Comparison of ENCODE assay signal across 3 fruit fly cellular contexts in the genomic region with DNA sequence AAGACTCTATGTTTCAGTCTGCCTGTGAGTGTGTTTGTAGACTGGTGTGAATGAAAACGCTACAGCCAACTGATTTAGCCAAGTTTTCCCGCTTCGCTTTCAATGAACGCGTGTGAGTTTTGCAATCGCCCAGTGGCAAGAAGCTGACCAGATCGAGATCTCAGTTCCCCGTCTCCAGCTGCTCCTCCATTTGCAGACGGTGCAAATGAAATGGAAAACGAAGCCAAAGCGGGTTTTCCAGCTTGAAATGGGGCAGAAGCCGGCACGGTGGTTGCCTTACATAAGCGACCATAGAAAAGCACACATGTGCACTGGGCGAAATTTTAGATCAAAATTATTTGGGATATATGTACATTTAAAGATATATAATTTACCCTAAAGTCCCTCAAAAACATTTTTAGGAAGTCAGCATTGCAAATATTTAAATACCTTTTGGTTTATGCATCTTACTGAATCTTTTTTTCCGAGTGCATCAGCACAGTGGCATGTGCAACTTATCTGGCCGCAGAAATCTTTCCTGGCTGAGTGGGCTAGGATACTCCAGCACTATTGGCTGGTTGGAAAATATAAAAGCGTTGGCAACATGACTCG.
TF ChIP-seq lines count a peak whose summit lies in the region.

Gene CG43059, minus strand, starts transcription at position 51 of the 591 bp plus-strand sequence.

- no peak for TF ChIP-seq CTCF in whole organism, embryonic (GFP tag; optimal IDR thresholded peaks at IDR 0.05; lab: Kevin White, UChicago)

TF ChIP-seq in whole organism, embryonic, 481 proteins besides CTCF, POLR2A, EP300 and RAD21 (continues in another document):
- TF ChIP-seq cad (GFP tag; optimal IDR thresholded peaks at IDR 0.05; lab: Kevin White, UChicago), result no peak
- peak; percentile 35 for TF ChIP-seq CG11504 (tag; optimal IDR thresholded peaks at IDR 0.05; lab: Kevin White, UChicago)
- peak; percentile 22; the same call in 1 of the 3 replicates for TF ChIP-seq C15 (GFP tag; IDR thresholded peaks at IDR 0.05; lab: Robert Waterston, UW)
- no peak for TF ChIP-seq HmgD (GFP tag; optimal IDR thresholded peaks at IDR 0.05; lab: Kevin White, UChicago)
- TF ChIP-seq dmrt99B (tag; optimal IDR thresholded peaks at IDR 0.05; lab: Kevin White, UChicago), result peak; percentile 8
- peak; percentile 1 for TF ChIP-seq CG2712 (tag; optimal IDR thresholded peaks at IDR 0.05; lab: Kevin White, UChicago)
- TF ChIP-seq gem (tag; optimal IDR thresholded peaks at IDR 0.05; lab: Kevin White, UChicago), result peak; percentile 22
- TF ChIP-seq CG1602 (GFP tag; optimal IDR thresholded peaks at IDR 0.05; lab: Kevin White, UChicago), result no peak
- TF ChIP-seq Lhr (GFP tag; optimal IDR thresholded peaks at IDR 0.05; lab: Kevin White, UChicago), result no peak
- TF ChIP-seq row (GFP tag; IDR thresholded peaks at IDR 0.05; lab: Robert Waterston, UW), result 0 out of 3 replicates have a peak, but pooled peaks have one; percentile 9
- TF ChIP-seq CG1603 (tag; optimal IDR thresholded peaks at IDR 0.05; lab: Kevin White, UChicago), result peak; percentile 28
- 0 out of 2 replicates have a peak, but pooled peaks have one; percentile 25 for TF ChIP-seq Ada2b (GFP tag; IDR thresholded peaks at IDR 0.05; lab: Robert Waterston, UW)
- TF ChIP-seq bsh (GFP tag; optimal IDR thresholded peaks at IDR 0.05; lab: Kevin White, UChicago), result peak in 1 of 2 experiments; percentile 5
- peak; percentile 92 for TF ChIP-seq Drgx (GFP tag; IDR thresholded peaks at IDR 0.05; lab: Robert Waterston, UW)
- peak; percentile 38 for TF ChIP-seq Ets65A (GFP tag; lab: Kevin White, UChicago)
- no peak for TF ChIP-seq prd (optimal IDR thresholded peaks at IDR 0.05; lab: Kevin White, UChicago)
- TF ChIP-seq prd (GFP tag; IDR thresholded peaks at IDR 0.05; lab: Robert Waterston, UW), result peak; percentile 29; the same call in 1 of the 3 replicates
- TF ChIP-seq Xrp1 (GFP tag; IDR thresholded peaks at IDR 0.05; lab: Robert Waterston, UW), result peak; percentile 20; the same call in 1 of the 2 replicates
- TF ChIP-seq Dbx (GFP tag; IDR thresholded peaks at IDR 0.05; lab: Robert Waterston, UW), result no peak
- 0 out of 2 replicates have a peak, but pooled peaks have one; percentile 15 for TF ChIP-seq E2f1 (GFP tag; IDR thresholded peaks at IDR 0.05; lab: Robert Waterston, UW)
- TF ChIP-seq Med (GFP tag; lab: Kevin White, UChicago), result peak; percentile 53
- peak in 1 of 2 experiments; percentile 28 for TF ChIP-seq Hr51 (GFP tag; optimal IDR thresholded peaks at IDR 0.05; lab: Kevin White, UChicago)
- peak; percentile 1 for TF ChIP-seq CG17359 (tag; optimal IDR thresholded peaks at IDR 0.05; lab: Kevin White, UChicago)
- peak; percentile 34 for TF ChIP-seq Sox102F (GFP tag; optimal IDR thresholded peaks at IDR 0.05; lab: Kevin White, UChicago)
- 0 out of 3 replicates have a peak, but pooled peaks have one; percentile 19 for TF ChIP-seq ase (GFP tag; IDR thresholded peaks at IDR 0.05; lab: Robert Waterston, UW)
- TF ChIP-seq Blimp-1 (GFP tag; optimal IDR thresholded peaks at IDR 0.05; lab: Kevin White, UChicago), result peak; percentile 32
- TF ChIP-seq ro (GFP tag; IDR thresholded peaks at IDR 0.05; lab: Robert Waterston, UW), result no peak

TF ChIP-seq in whole organism, prepupa, 60 proteins besides CTCF, POLR2A, EP300 and RAD21 (continues in another document):
- TF ChIP-seq vri (GFP tag; optimal IDR thresholded peaks at IDR 0.05; lab: Kevin White, UChicago), result no peak
- peak; percentile 87 for TF ChIP-seq CG6163 (GFP tag; IDR thresholded peaks at IDR 0.05; lab: Robert Waterston, UW)
- peak; percentile 92 for TF ChIP-seq CG8119 (GFP tag; IDR thresholded peaks at IDR 0.05; lab: Robert Waterston, UW)
- TF ChIP-seq svp (GFP tag; lab: Kevin White, UChicago), result peak; percentile 30
- TF ChIP-seq Hr4 (GFP tag; optimal IDR thresholded peaks at IDR 0.05; lab: Kevin White, UChicago), result peak; percentile 82
- peak in 1 of 2 experiments; percentile 34 for TF ChIP-seq salr (GFP tag; optimal IDR thresholded peaks at IDR 0.05; lab: Kevin White, UChicago)
- peak; percentile 78 for TF ChIP-seq CG11294 (GFP tag; IDR thresholded peaks at IDR 0.05; lab: Robert Waterston, UW)
- TF ChIP-seq Lpt (GFP tag; optimal IDR thresholded peaks at IDR 0.05; lab: Kevin White, UChicago), result peak; percentile 71
- peak; percentile 38 for TF ChIP-seq acj6 (GFP tag; optimal IDR thresholded peaks at IDR 0.05; lab: Kevin White, UChicago)
- TF ChIP-seq Gug (GFP tag; IDR thresholded peaks at IDR 0.05; lab: Robert Waterston, UW), result peak; percentile 78
- peak; percentile 50 for TF ChIP-seq OdsH (GFP tag; optimal IDR thresholded peaks at IDR 0.05; lab: Kevin White, UChicago)
- peak; percentile 64 for TF ChIP-seq achi (GFP tag; optimal IDR thresholded peaks at IDR 0.05; lab: Kevin White, UChicago)
- TF ChIP-seq CG4318 (GFP tag; optimal IDR thresholded peaks at IDR 0.05; lab: Kevin White, UChicago), result peak; percentile 65
- TF ChIP-seq net (GFP tag; optimal IDR thresholded peaks at IDR 0.05; lab: Kevin White, UChicago), result peak; percentile 45
- TF ChIP-seq Sox15 (GFP tag; optimal IDR thresholded peaks at IDR 0.05; lab: Kevin White, UChicago), result no peak
- TF ChIP-seq CG16779 (tag; optimal IDR thresholded peaks at IDR 0.05; lab: Kevin White, UChicago), result peak; percentile 11
- peak; percentile 32 for TF ChIP-seq Eip75B (GFP tag; optimal IDR thresholded peaks at IDR 0.05; lab: Kevin White, UChicago)
- no peak for TF ChIP-seq CG6792 (GFP tag; optimal IDR thresholded peaks at IDR 0.05; lab: Kevin White, UChicago)
- TF ChIP-seq eg (GFP tag; IDR thresholded peaks at IDR 0.05; lab: Robert Waterston, UW), result peak; percentile 93
- TF ChIP-seq Eip78C (GFP tag; lab: Kevin White, UChicago), result peak; percentile 68
- TF ChIP-seq Sox14 (GFP tag; optimal IDR thresholded peaks at IDR 0.05; lab: Kevin White, UChicago), result peak; percentile 27
- TF ChIP-seq CG34406 (GFP tag; optimal IDR thresholded peaks at IDR 0.05; lab: Kevin White, UChicago), result no peak
- TF ChIP-seq CG3919 (GFP tag; optimal IDR thresholded peaks at IDR 0.05; lab: Kevin White, UChicago), result peak; percentile 36
- TF ChIP-seq dac (GFP tag; optimal IDR thresholded peaks at IDR 0.05; lab: Kevin White, UChicago), result peak; percentile 54
- peak; percentile 52 for TF ChIP-seq CG10631 (GFP tag; optimal IDR thresholded peaks at IDR 0.05; lab: Kevin White, UChicago)
- peak; percentile 88 for TF ChIP-seq CG32006 (GFP tag; optimal IDR thresholded peaks at IDR 0.05; lab: Kevin White, UChicago)
- no peak for TF ChIP-seq CG9139 (GFP tag; optimal IDR thresholded peaks at IDR 0.05; lab: Kevin White, UChicago)
- TF ChIP-seq CG15336 (GFP tag; IDR thresholded peaks at IDR 0.05; lab: Robert Waterston, UW), result peak; percentile 94
- TF ChIP-seq dsx (GFP tag; optimal IDR thresholded peaks at IDR 0.05; lab: Kevin White, UChicago; ENCODE audit: poor library complexity, severe bottlenecking), result no peak
- peak; percentile 52 for TF ChIP-seq pdm3 (GFP tag; optimal IDR thresholded peaks at IDR 0.05; lab: Kevin White, UChicago)

TF ChIP-seq in whole organism, pupa, 21 proteins besides CTCF, POLR2A, EP300 and RAD21:
- TF ChIP-seq CG15710 (tag; optimal IDR thresholded peaks at IDR 0.05; lab: Kevin White, UChicago) (no peak), CG14655 (GFP tag; optimal IDR thresholded peaks at IDR 0.05; lab: Kevin White, UChicago) (peak; percentile 82), CG12605 (GFP tag; IDR thresholded peaks at IDR 0.05; lab: Robert Waterston, UW) (peak; percentile 82), CG13204 (GFP tag; optimal IDR thresholded peaks at IDR 0.05; lab: Kevin White, UChicago) (no peak), D1 (tag; optimal IDR thresholded peaks at IDR 0.05; lab: Kevin White, UChicago) (no peak), EcR (GFP tag; optimal IDR thresholded peaks at IDR 0.05; lab: Kevin White, UChicago) (no peak), CG9948 (tag; optimal IDR thresholded peaks at IDR 0.05; lab: Kevin White, UChicago) (no peak), CG10348 (GFP tag; IDR thresholded peaks at IDR 0.05; lab: Robert Waterston, UW) (peak; percentile 56; the same call in 1 of the 2 replicates), CG34367 (tag; optimal IDR thresholded peaks at IDR 0.05; lab: Kevin White, UChicago) (no peak), CG8301 (tag; optimal IDR thresholded peaks at IDR 0.05; lab: Kevin White, UChicago) (peak; percentile 88), Snoo (tag; optimal IDR thresholded peaks at IDR 0.05; lab: Kevin White, UChicago) (no peak), rn (GFP tag; IDR thresholded peaks at IDR 0.05; lab: Robert Waterston, UW) (peak; percentile 82), CG32121 (GFP tag; IDR thresholded peaks at IDR 0.05; lab: Robert Waterston, UW) (peak; percentile 93), CG8159 (tag; optimal IDR thresholded peaks at IDR 0.05; lab: Kevin White, UChicago) (no peak), gl (tag; optimal IDR thresholded peaks at IDR 0.05; lab: Kevin White, UChicago) (no peak), Ets98B (GFP tag; IDR thresholded peaks at IDR 0.05; lab: Robert Waterston, UW) (peak; percentile 92), CG17806 (tag; optimal IDR thresholded peaks at IDR 0.05; lab: Kevin White, UChicago) (no peak), Pif1B (GFP tag; optimal IDR thresholded peaks at IDR 0.05; lab: Kevin White, UChicago) (no peak), fd96Ca (GFP tag; IDR thresholded peaks at IDR 0.05; lab: Robert Waterston, UW) (peak; percentile 87), CG4496 (GFP tag; IDR thresholded peaks at IDR 0.05; lab: Robert Waterston, UW) (peak; percentile 91), Pif1A (GFP tag; optimal IDR thresholded peaks at IDR 0.05; lab: Kevin White, UChicago) (peak; percentile 38)
TF ChIP-seq in whole organism, pupa: peak in this region for 10.

Comparison
In these comparisons a context has a peak if more than half of its experiments do, and no peak if none do; other contexts are left out.
1. Of the 7 proteins assayed by ChIP-seq in both whole organism, embryonic and whole organism, prepupa: peak only in whole organism, embryonic: Blimp-1 and Sox102F; only in whole organism, prepupa: CG16779, Gug and Lpt; in both: none; in neither: 2.